Worm (Caenorhabditis elegans) whole organism, late embryonic: Measurements from ENCODE around the gene srx-56.

Experiments
- F13H6.1 ChIP-seq: sonication (generic microtip); optimal IDR thresholded peaks from 2 replicates; lab custom pipeline; 2016; ENCODE audit warnings: missing genetic modification characterization, missing compliant biosample characterization
- Y22D7AL.16 ChIP-seq: sonication (generic microtip); optimal IDR thresholded peaks from 2 replicates; lab custom pipeline; 2016; ENCODE audit warnings: missing genetic modification characterization, missing compliant biosample characterization
- ama-1 ChIP-seq: fragments of 150-350 bp; optimal IDR thresholded peaks from 2 replicates; lab custom pipeline; 2014
- hlh-8 ChIP-seq: sonication (generic microtip); optimal IDR thresholded peaks from 2 replicates; lab custom pipeline; 2016; ENCODE audit warnings: missing genotype, missing genetic modification characterization, missing compliant biosample characterization
- ttx-3 ChIP-seq: sonication (generic microtip); optimal IDR thresholded peaks from 2 replicates; lab custom pipeline; 2016; ENCODE audit warnings: missing genetic modification reagents, missing genetic modification characterization, missing compliant biosample characterization
- zip-5 ChIP-seq: sonication (generic microtip); optimal IDR thresholded peaks from 2 replicates; lab custom pipeline; 2016; ENCODE audit warnings: missing genetic modification characterization, missing compliant biosample characterization

ce11 chrV:7400588-7400987 lies 26.4 kb downstream of the srx-56 start, which contains the start of gene srx-60:
- no peak for TF ChIP-seq ama-1 (lab: Kevin White, UChicago)
- TF ChIP-seq Y22D7AL.16 (tag; lab: Kevin White, UChicago): no peak
- TF ChIP-seq zip-5 (tag; lab: Kevin White, UChicago): no peak
- no peak for TF ChIP-seq hlh-8 (tag; lab: Kevin White, UChicago)
- no peak for TF ChIP-seq F13H6.1 (tag; lab: Kevin White, UChicago)
- TF ChIP-seq ttx-3: no peak
